Fruit fly (Drosophila melanogaster) whole organism, wandering third instar larva: ENCODE measurements around the gene Hmt-1.

Experiments used
- Dfd ChIP-seq: fragments of >200 bp; optimal IDR thresholded peaks from 2 replicates; lab custom pipeline; 2017; ENCODE audit warnings: missing biosample characterization, missing genetic modification characterization
- Mio ChIP-seq: sonication (Bioruptor generic); optimal IDR thresholded peaks from 2 replicates; lab custom pipeline; 2016; ENCODE audit warnings: missing biosample characterization, missing genetic modification characterization
- Myc ChIP-seq: fragments of >200 bp; optimal IDR thresholded peaks from 2 replicates; lab custom pipeline; 2017
- Sp1 ChIP-seq: fragments of 200-800 bp; sonication (Bioruptor generic); optimal IDR thresholded peaks from 3 replicates; lab custom pipeline; 2019; ENCODE audit warnings: missing biosample characterization, mild to moderate bottlenecking, missing genetic modification characterization, moderate library complexity
- dl ChIP-seq, 2 experiments: fragments of 175-275, 200-275 bp in 1 of 2; fragments of 200-275 bp in 1 of 2; sonication (Bioruptor generic); optimal IDR thresholded peaks; lab custom pipeline; 2018; ENCODE audit warnings: mild to moderate bottlenecking in 2 of 2, missing biosample characterization in 2 of 2, missing genetic modification characterization in 2 of 2, moderate library complexity in 2 of 2; ENCODE audit not compliant: partially characterized antibody in 2 of 2, insufficient read depth in 1 of 2
- fru ChIP-seq: fragments of 200-800 bp; sonication (Bioruptor generic); optimal IDR thresholded peaks from 3 replicates; lab custom pipeline; 2016; ENCODE audit warnings: missing biosample characterization, mild to moderate bottlenecking, missing genetic modification characterization
- pan ChIP-seq: fragments of >200 bp; optimal IDR thresholded peaks from 2 replicates; lab custom pipeline; 2017
- psq ChIP-seq: fragments of 200-800 bp; sonication (Bioruptor generic); optimal IDR thresholded peaks from 3 replicates; lab custom pipeline; 2017; ENCODE audit warnings: missing biosample characterization, mild to moderate bottlenecking, missing genetic modification characterization, moderate library complexity
- sage ChIP-seq: fragments of 200-800 bp; sonication (Bioruptor generic); optimal IDR thresholded peaks from 2 replicates; lab custom pipeline; 2016; ENCODE audit warnings: missing biosample characterization, mild to moderate bottlenecking, missing genetic modification characterization
- sv ChIP-seq: fragments of 200-800 bp; sonication (Bioruptor generic); optimal IDR thresholded peaks from 3 replicates; lab custom pipeline; 2016; ENCODE audit warnings: missing biosample characterization, missing genetic modification characterization
- usp ChIP-seq: fragments of >200 bp; optimal IDR thresholded peaks from 2 replicates; lab custom pipeline; 2017; ENCODE audit warnings: missing biosample characterization, missing genetic modification characterization
- woc ChIP-seq: sonication (Bioruptor generic); optimal IDR thresholded peaks from 2 replicates; lab custom pipeline; 2016; ENCODE audit warnings: missing biosample characterization, mild to moderate bottlenecking, missing genetic modification characterization

DNA sequence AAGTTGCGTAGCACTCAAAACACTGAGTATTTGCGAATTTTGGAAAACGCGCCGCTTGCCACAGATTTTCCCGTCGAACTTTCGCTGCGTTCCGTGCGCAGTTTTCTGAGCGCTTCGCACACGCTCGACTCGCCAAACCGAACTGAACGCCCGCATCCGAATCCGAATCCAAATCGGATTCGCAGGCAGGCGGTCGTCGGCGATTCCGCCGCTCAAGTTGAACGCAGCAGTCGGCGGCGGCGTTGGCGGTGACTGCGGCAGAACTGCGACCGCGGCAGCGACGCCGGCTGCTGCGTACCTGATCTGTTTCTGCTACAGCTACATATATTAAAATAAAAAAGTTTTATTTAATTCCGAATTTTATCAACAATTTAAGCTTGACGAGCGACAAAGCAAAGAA is 18.3 kb upstream of the Hmt-1 start, which contains the start of gene CG31183:
- TF ChIP-seq Dfd (GFP tag; lab: Kevin White, UChicago) = no peak
- no peak for TF ChIP-seq Sp1 (GFP tag; lab: Kevin White, UChicago)
- no peak for TF ChIP-seq sage (GFP tag; lab: Kevin White, UChicago)
- TF ChIP-seq usp (GFP tag; lab: Kevin White, UChicago) = no peak
- no peak for TF ChIP-seq Myc (lab: Kevin White, UChicago)
- TF ChIP-seq sv (GFP tag; lab: Kevin White, UChicago) = no peak
- no peak for TF ChIP-seq dl (GFP tag; optimal IDR thresholded peaks at IDR 0.05; lab: Kevin White, UChicago; ENCODE audit: insufficient read depth in 1 of 2, partially characterized antibody in 2 of 2)
- TF ChIP-seq pan (lab: Kevin White, UChicago) = no peak
- TF ChIP-seq psq (GFP tag; lab: Kevin White, UChicago) = no peak
- TF ChIP-seq woc (GFP tag; lab: Kevin White, UChicago) = no peak
- TF ChIP-seq fru = no peak
- TF ChIP-seq Mio (GFP tag; lab: Kevin White, UChicago) = no peak
